Worm (Caenorhabditis elegans): ENCODE data around the gene ZK686.5.
A peak's percentile ranks its signal among the peaks of the same experiment; 100 is the strongest.

DNA sequence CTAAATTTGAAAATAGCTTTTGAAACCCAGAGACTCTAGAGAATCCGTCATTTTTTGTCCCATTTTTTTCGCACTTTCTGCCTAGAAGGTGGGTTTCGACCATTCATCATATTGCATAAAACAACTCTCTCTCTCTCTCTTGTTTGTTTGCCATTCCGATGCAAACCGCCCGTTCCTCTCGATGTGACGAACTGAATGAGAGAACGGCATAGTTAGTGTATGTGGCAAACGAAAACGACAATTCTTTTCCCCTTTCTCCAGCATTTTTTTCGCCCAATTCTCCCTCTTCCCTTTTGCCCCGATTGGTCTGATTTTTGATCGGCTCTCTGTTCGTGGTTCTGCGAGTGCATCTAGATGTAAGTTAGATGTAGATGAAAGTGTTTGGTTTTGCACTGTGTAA is 45.8 kb downstream of the ZK686.5 start:
- TF ChIP-seq fkh-2 (tag; optimal IDR thresholded peaks at IDR 0.05) (no peak), ama-1 (optimal IDR thresholded peaks at IDR 0.05) (peak; percentile 60), nhr-237 (tag; optimal IDR thresholded peaks at IDR 0.05) (no peak), ztf-11 (tag; optimal IDR thresholded peaks at IDR 0.05) (no peak), aly-2 (tag; optimal IDR thresholded peaks at IDR 0.05) (no peak), ceh-9 (tag; optimal IDR thresholded peaks at IDR 0.05) (no peak), pqm-1 (tag; optimal IDR thresholded peaks at IDR 0.05) (no peak), unc-62 (GFP tag; optimal IDR thresholded peaks at IDR 0.05) (no peak)

All from whole organism, L3 larva.